Fruit fly (Drosophila melanogaster) whole organism, embryonic: ENCODE measurements around the gene yellow-f2.

Experiments used
- Atf6 ChIP-seq: fragments of 200-800 bp; sonication (Bioruptor generic); IDR thresholded peaks from 2 replicates; pipeline ENCODE4 v1.3.6; 2022; ENCODE audit warnings: missing biosample characterization, missing genetic modification characterization
- B-H1 ChIP-seq: fragments of 200-800 bp; sonication (Bioruptor generic); IDR thresholded peaks from 3 replicates; pipeline ENCODE4 v1.3.6; 2022; ENCODE audit warnings: missing biosample characterization, missing genetic modification characterization
- Bdp1 ChIP-seq: fragments of 200-800 bp; sonication (Bioruptor generic); optimal IDR thresholded peaks from 3 replicates; lab custom pipeline; 2016; ENCODE audit warnings: missing biosample characterization, missing genetic modification characterization
- Blimp-1 ChIP-seq: fragments of 200-800 bp; sonication (Bioruptor generic); optimal IDR thresholded peaks from 3 replicates; lab custom pipeline; 2018; ENCODE audit warnings: missing biosample characterization, missing genetic modification characterization, mild to moderate bottlenecking, moderate library complexity, missing genetic modification reagents
- CG11093 ChIP-seq: fragments of 200-800 bp; sonication (Bioruptor generic); IDR thresholded peaks from 3 replicates; pipeline ENCODE4 v1.3.6; 2022; ENCODE audit warnings: missing biosample characterization, missing genetic modification characterization
- CG11696 ChIP-seq: fragments of 200-800 bp; sonication (Bioruptor generic); IDR thresholded peaks from 2 replicates; pipeline ENCODE4 v1.3.6; 2022; ENCODE audit warnings: missing biosample characterization, missing genetic modification characterization
- CG12299 ChIP-seq: fragments of 200-800 bp; sonication (Bioruptor generic); optimal IDR thresholded peaks from 2 replicates; lab custom pipeline; 2018; ENCODE audit warnings: missing biosample characterization, mild to moderate bottlenecking, missing genetic modification characterization
- CG14050 ChIP-seq: fragments of 200-800 bp; sonication (Bioruptor generic); IDR thresholded peaks from 3 replicates; pipeline ENCODE4 v1.3.6; 2022; ENCODE audit warnings: missing biosample characterization, missing genetic modification characterization
- CG15696 ChIP-seq: fragments of 200-800 bp; sonication (Bioruptor generic); optimal IDR thresholded peaks from 2 replicates; lab custom pipeline; 2019; ENCODE audit warnings: missing biosample characterization, mild to moderate bottlenecking, missing genetic modification characterization, moderate library complexity
- CG16863 ChIP-seq: fragments of 200-800 bp; sonication (Bioruptor generic); optimal IDR thresholded peaks from 3 replicates; lab custom pipeline; 2016; ENCODE audit warnings: missing biosample characterization, missing genetic modification characterization
- CG17186 ChIP-seq: fragments of 200-800 bp; sonication (Bioruptor generic); optimal IDR thresholded peaks from 3 replicates; lab custom pipeline; 2017; ENCODE audit warnings: missing biosample characterization, missing genetic modification reagents, missing genetic modification characterization
- CG1792 ChIP-seq: fragments of 200-800 bp; sonication (Bioruptor generic); optimal IDR thresholded peaks from 2 replicates; lab custom pipeline; 2016; ENCODE audit warnings: missing biosample characterization, missing genetic modification characterization
- CG2116 ChIP-seq: fragments of 200-800 bp; sonication (Bioruptor generic); optimal IDR thresholded peaks from 3 replicates; lab custom pipeline; 2018; ENCODE audit warnings: missing biosample characterization, mild to moderate bottlenecking, missing genetic modification characterization
- CG31388 ChIP-seq: fragments of 200-800 bp; sonication (Bioruptor generic); optimal IDR thresholded peaks from 2 replicates; lab custom pipeline; 2016; ENCODE audit warnings: missing biosample characterization, missing genetic modification characterization
- CG33213 ChIP-seq: fragments of 200-800 bp; sonication (Bioruptor generic); optimal IDR thresholded peaks from 3 replicates; lab custom pipeline; 2016; ENCODE audit warnings: missing biosample characterization, missing genetic modification characterization
- CG33557 ChIP-seq: fragments of 200-800 bp; sonication (Bioruptor generic); optimal IDR thresholded peaks from 2 replicates; lab custom pipeline; 2019; ENCODE audit warnings: missing biosample characterization, mild to moderate bottlenecking, missing genetic modification characterization, moderate library complexity
- CG6175 ChIP-seq: fragments of 200-800 bp; sonication (Bioruptor generic); IDR thresholded peaks from 3 replicates; pipeline ENCODE4 v1.3.6; 2022; ENCODE audit warnings: missing biosample characterization, missing genetic modification characterization
- CG9817 ChIP-seq: fragments of 200-800 bp; sonication (Bioruptor generic); optimal IDR thresholded peaks from 2 replicates; lab custom pipeline; 2018; ENCODE audit warnings: missing biosample characterization, mild to moderate bottlenecking, missing genetic modification characterization, moderate library complexity
- CHES-1-like ChIP-seq: fragments of 200-800 bp; sonication (Bioruptor generic); optimal IDR thresholded peaks from 2 replicates; lab custom pipeline; 2016; ENCODE audit warnings: missing biosample characterization, missing genetic modification characterization
- CkIIα-i1 ChIP-seq: fragments of 200-800 bp; sonication (Bioruptor generic); IDR thresholded peaks from 2 replicates; pipeline ENCODE4 v1.3.6; 2022; ENCODE audit warnings: missing biosample characterization, missing genetic modification characterization
- D ChIP-seq, 2 experiments: fragments of 200-800 bp in 1 of 2; fragments of >200 bp in 1 of 2; sonication (Bioruptor generic) in 1 of 2; optimal IDR thresholded peaks; 2 replicates in 1 of 2; 3 replicates in 1 of 2; lab custom pipeline; 2017; ENCODE audit warnings: mild to moderate bottlenecking in 1 of 2, missing biosample characterization in 1 of 2, missing genetic modification characterization in 1 of 2, missing genetic modification reagents in 1 of 2
- Ets97D ChIP-seq: fragments of 200-800 bp; sonication (Bioruptor generic); optimal IDR thresholded peaks from 3 replicates; lab custom pipeline; 2016; ENCODE audit warnings: missing biosample characterization, missing genetic modification characterization
- Hand ChIP-seq: fragments of 200-800 bp; sonication (Bioruptor generic); optimal IDR thresholded peaks from 2 replicates; lab custom pipeline; 2017; ENCODE audit warnings: mild to moderate bottlenecking, missing biosample characterization, missing genetic modification reagents, missing genetic modification characterization
- Hr3 ChIP-seq: fragments of 200-800 bp; sonication (Bioruptor generic); optimal IDR thresholded peaks from 3 replicates; lab custom pipeline; 2016; ENCODE audit warnings: missing biosample characterization, missing genetic modification characterization
- Ravus ChIP-seq: fragments of 200-800 bp; sonication (Bioruptor generic); IDR thresholded peaks from 2 replicates; pipeline ENCODE4 v1.3.6; 2022; ENCODE audit warnings: missing biosample characterization, missing genetic modification characterization
- Side ChIP-seq: fragments of 200-800 bp; sonication (Bioruptor generic); optimal IDR thresholded peaks from 2 replicates; lab custom pipeline; 2016; ENCODE audit warnings: missing biosample characterization, missing genetic modification characterization
- bbx ChIP-seq: fragments of 200-800 bp; sonication (Bioruptor generic); IDR thresholded peaks from 2 replicates; pipeline ENCODE4 v1.3.6; 2022; ENCODE audit warnings: missing biosample characterization, missing genetic modification characterization; ENCODE audit not compliant: partially characterized antibody
- br ChIP-seq: fragments of >200 bp; optimal IDR thresholded peaks from 2 replicates; lab custom pipeline; 2017
- btn ChIP-seq: fragments of 200-800 bp; sonication (Bioruptor generic); optimal IDR thresholded peaks from 2 replicates; lab custom pipeline; 2016; ENCODE audit warnings: missing biosample characterization, missing genetic modification characterization
- chinmo ChIP-seq: fragments of 200-800 bp; sonication (Bioruptor generic); IDR thresholded peaks from 4 replicates; pipeline ENCODE4 v1.3.6; 2022; ENCODE audit warnings: missing biosample characterization, missing genetic modification characterization; ENCODE audit not compliant: partially characterized antibody
- da ChIP-seq: fragments of 200-800 bp; sonication (Bioruptor generic); optimal IDR thresholded peaks from 2 replicates; lab custom pipeline; 2016; ENCODE audit warnings: missing biosample characterization, missing genetic modification characterization
- emc ChIP-seq: fragments of 200-800 bp; sonication (Bioruptor generic); optimal IDR thresholded peaks from 2 replicates; lab custom pipeline; 2016; ENCODE audit warnings: missing biosample characterization, missing genetic modification characterization
- eyg ChIP-seq: fragments of 200-800 bp; sonication (Bioruptor generic); optimal IDR thresholded peaks from 3 replicates; lab custom pipeline; 2016; ENCODE audit warnings: missing biosample characterization, missing genetic modification characterization
- fru ChIP-seq: fragments of >200 bp; optimal IDR thresholded peaks from 2 replicates; lab custom pipeline; 2017
- gcm2 ChIP-seq: fragments of 200-800 bp; sonication (Bioruptor generic); optimal IDR thresholded peaks from 2 replicates; lab custom pipeline; 2016; ENCODE audit warnings: missing biosample characterization, missing genetic modification characterization
- lab ChIP-seq: fragments of 200-800 bp; sonication (Bioruptor generic); optimal IDR thresholded peaks from 3 replicates; lab custom pipeline; 2017; ENCODE audit warnings: missing biosample characterization, missing genetic modification characterization, mild to moderate bottlenecking, moderate library complexity, missing genetic modification reagents
- lov ChIP-seq, 2 experiments: fragments of 200-800 bp in 1 of 2; fragments of >200 bp in 1 of 2; sonication (Bioruptor generic) in 1 of 2; IDR thresholded peaks in 1 of 2; optimal IDR thresholded peaks in 1 of 2; 2 replicates in 1 of 2; 3 replicates in 1 of 2; pipeline versions ENCODE4 v1.3.6 to Lab custom; 2017 to 2022; ENCODE audit warnings: missing biosample characterization in 1 of 2, missing genetic modification characterization in 1 of 2
- oc ChIP-seq: fragments of 200-800 bp; sonication (Bioruptor generic); optimal IDR thresholded peaks from 2 replicates; lab custom pipeline; 2018; ENCODE audit warnings: missing biosample characterization, mild to moderate bottlenecking, missing genetic modification characterization, moderate library complexity
- org-1 ChIP-seq: fragments of 200-800 bp; sonication (Bioruptor generic); optimal IDR thresholded peaks from 2 replicates; lab custom pipeline; 2017; ENCODE audit warnings: missing biosample characterization, missing genetic modification characterization
- otp ChIP-seq: fragments of 200-800 bp; sonication (Bioruptor generic); IDR thresholded peaks from 3 replicates; pipeline ENCODE4, ENCODE4 v1.3.6; 2022; ENCODE audit warnings: missing biosample characterization, missing genetic modification characterization
- pan ChIP-seq, 4 experiments: fragments of >200 bp in 3 of 4; fragments of 200-800 bp in 1 of 4; sonication (Bioruptor generic) in 1 of 4; optimal IDR thresholded peaks in 3 of 4; IDR thresholded peaks in 1 of 4; 2 replicates each; pipeline versions ENCODE4 v1.3.6 to Lab custom; 2017 to 2022; ENCODE audit warnings: missing biosample characterization in 2 of 4, missing genetic modification characterization in 2 of 4, mixed read lengths in 1 of 4
- pb ChIP-seq: fragments of 200-800 bp; sonication (Bioruptor generic); optimal IDR thresholded peaks from 3 replicates; lab custom pipeline; 2016; ENCODE audit warnings: missing biosample characterization, missing genetic modification characterization
- phol ChIP-seq: fragments of 200-800 bp; sonication (Bioruptor generic); optimal IDR thresholded peaks from 3 replicates; lab custom pipeline; 2018; ENCODE audit warnings: missing biosample characterization, mild to moderate bottlenecking, missing genetic modification characterization, moderate library complexity
- stc ChIP-seq: fragments of 200-800 bp; sonication (Bioruptor generic); IDR thresholded peaks from 2 replicates; pipeline ENCODE4 v1.3.6; 2022; ENCODE audit warnings: missing biosample characterization, missing genetic modification characterization
- tap ChIP-seq: fragments of 200-800 bp; optimal IDR thresholded peaks from 3 replicates; lab custom pipeline; 2019; ENCODE audit warnings: missing biosample characterization, mild to moderate bottlenecking, missing genetic modification characterization, moderate library complexity
- tin ChIP-seq: fragments of 200-800 bp; sonication (Bioruptor generic); optimal IDR thresholded peaks from 3 replicates; lab custom pipeline; 2016; ENCODE audit warnings: missing biosample characterization, missing genetic modification characterization
- trem ChIP-seq: fragments of 200-800 bp; optimal IDR thresholded peaks from 3 replicates; lab custom pipeline; 2019; ENCODE audit warnings: missing biosample characterization, mild to moderate bottlenecking, missing genetic modification characterization, moderate library complexity
- zen ChIP-seq: fragments of 200-800 bp; sonication (Bioruptor generic); optimal IDR thresholded peaks from 3 replicates; lab custom pipeline; 2018; ENCODE audit warnings: missing biosample characterization, mild to moderate bottlenecking, missing genetic modification characterization, moderate library complexity

The yellow-f2 gene

dm6 chr3R:12981334-12982166 is 13.4 kb downstream of the yellow-f2 start (continued):
- peak; percentile 60 for TF ChIP-seq CG15696 (tag; lab: Kevin White, UChicago)
- no peak for TF ChIP-seq oc (tag; lab: Kevin White, UChicago)
- peak; percentile 11 for TF ChIP-seq gcm2 (GFP tag; lab: Kevin White, UChicago)
- peak; percentile 18 for TF ChIP-seq da (GFP tag; lab: Kevin White, UChicago)
- no peak for TF ChIP-seq CG2116
- no peak for TF ChIP-seq Side (GFP tag; lab: Kevin White, UChicago)
- TF ChIP-seq lab (GFP tag; lab: Kevin White, UChicago) = peak; percentile 81
- TF ChIP-seq br (lab: Kevin White, UChicago) = no peak
- TF ChIP-seq Hand (GFP tag; lab: Kevin White, UChicago) = no peak
- no peak for TF ChIP-seq CkIIα-i1 (GFP tag; lab: Robert Waterston, UW)
- peak; percentile 37 for TF ChIP-seq org-1 (GFP tag; lab: Kevin White, UChicago)
- TF ChIP-seq tap (tag; lab: Kevin White, UChicago) = peak; percentile 61
- peak; percentile 46 for TF ChIP-seq CG12299
- TF ChIP-seq stc (GFP tag; lab: Robert Waterston, UW) = peak; percentile 40; the same call in 1 of the 2 replicates
- TF ChIP-seq D (optimal IDR thresholded peaks at IDR 0.05; lab: Kevin White, UChicago) = no peak
- peak; percentile 54 for TF ChIP-seq D (GFP tag; optimal IDR thresholded peaks at IDR 0.05; lab: Kevin White, UChicago)
- TF ChIP-seq otp (GFP tag; lab: Robert Waterston, UW) = no peak
- no peak for TF ChIP-seq Ravus (GFP tag; lab: Robert Waterston, UW)
- peak; percentile 36 for TF ChIP-seq tin (GFP tag; lab: Kevin White, UChicago)
- no peak for TF ChIP-seq pb
- TF ChIP-seq trem (tag; lab: Kevin White, UChicago) = peak; percentile 34
- TF ChIP-seq CG11696 (GFP tag; lab: Robert Waterston, UW) = peak; percentile 91
- peak; percentile 46 for TF ChIP-seq Hr3 (GFP tag; lab: Kevin White, UChicago)
- no peak for TF ChIP-seq CG6175
- no peak for TF ChIP-seq CG1792 (GFP tag; lab: Kevin White, UChicago)
- TF ChIP-seq CG17186 = no peak
- TF ChIP-seq CG9817 (tag; lab: Kevin White, UChicago) = peak; percentile 27
- no peak for TF ChIP-seq btn (GFP tag; lab: Kevin White, UChicago)
- TF ChIP-seq fru (lab: Kevin White, UChicago) = no peak
- TF ChIP-seq Blimp-1 (GFP tag; lab: Kevin White, UChicago) = peak; percentile 64
- TF ChIP-seq B-H1 (GFP tag; lab: Robert Waterston, UW) = peak; percentile 47; the same call in 1 of the 3 replicates
- peak; percentile 70; the same call in 1 of the 4 replicates for TF ChIP-seq chinmo
- TF ChIP-seq eyg (GFP tag; lab: Kevin White, UChicago) = no peak
- TF ChIP-seq lov (optimal IDR thresholded peaks at IDR 0.05; lab: Kevin White, UChicago) = no peak
- 0 out of 3 replicates have a peak, but pooled peaks have one; percentile 7 for TF ChIP-seq lov (GFP tag; IDR thresholded peaks at IDR 0.05; lab: Robert Waterston, UW)
- no peak for TF ChIP-seq CG33557 (GFP tag; lab: Kevin White, UChicago)
- no peak for TF ChIP-seq CG33213 (GFP tag; lab: Kevin White, UChicago)
- no peak for TF ChIP-seq pan (optimal IDR thresholded peaks at IDR 0.05; lab: Kevin White, UChicago)
- TF ChIP-seq pan (GFP tag; optimal IDR thresholded peaks at IDR 0.05 in 1 of 2, IDR thresholded peaks at IDR 0.05 in 1 of 2) = peak in 1 of 2 experiments; percentile 61
- TF ChIP-seq CHES-1-like (GFP tag; lab: Kevin White, UChicago) = no peak
- TF ChIP-seq Atf6 (GFP tag; lab: Robert Waterston, UW) = no peak; the same call in 1 of the 2 replicates
- no peak for TF ChIP-seq emc
- TF ChIP-seq Bdp1 (GFP tag; lab: Kevin White, UChicago) = no peak
- no peak; the same call in 2 of the 3 replicates for TF ChIP-seq CG14050 (GFP tag; lab: Robert Waterston, UW)
- TF ChIP-seq CG31388 (GFP tag; lab: Kevin White, UChicago) = no peak
- TF ChIP-seq zen (tag; lab: Kevin White, UChicago) = peak; percentile 51
- no peak for TF ChIP-seq Ets97D (GFP tag; lab: Kevin White, UChicago)
- peak; percentile 9 for TF ChIP-seq CG16863 (GFP tag; lab: Kevin White, UChicago)
- TF ChIP-seq CG11093 (GFP tag; lab: Robert Waterston, UW) = 0 out of 3 replicates have a peak, but pooled peaks have one; percentile 54
- no peak for TF ChIP-seq bbx (GFP tag; lab: Robert Waterston, UW)
- peak; percentile 78 for TF ChIP-seq phol (tag; lab: Kevin White, UChicago)
